Worm (Caenorhabditis elegans): Measurements from ENCODE around the gene F41C6.7.

- TF ChIP-seq ama-1 (optimal IDR thresholded peaks at IDR 0.05) (no peak), hmbx-1 (tag; optimal IDR thresholded peaks at IDR 0.05) (no peak), F13C5.2 (tag; optimal IDR thresholded peaks at IDR 0.05) (no peak), ets-7 (tag; optimal IDR thresholded peaks at IDR 0.05) (no peak), pes-1 (GFP tag; IDR thresholded peaks at IDR 0.05) (no peak), tbx-11 (GFP tag; IDR thresholded peaks at IDR 0.05) (no peak), ceh-36 (tag; optimal IDR thresholded peaks at IDR 0.05) (no peak), ceh-13 (GFP tag; optimal IDR thresholded peaks at IDR 0.05) (no peak), tra-4 (tag; optimal IDR thresholded peaks at IDR 0.05) (no peak), sea-1 (GFP tag; conservative IDR thresholded peaks at IDR 0.05) (no peak), flt-1 (GFP tag; IDR thresholded peaks at IDR 0.05) (no peak), aly-1 (tag; optimal IDR thresholded peaks at IDR 0.05) (no peak)
Observed at ce11 chrX:6836065-6836527, 49.0 kb downstream of the F41C6.7 start, which contains the start of gene F41B4.3.

Measured in whole organism, early embryonic.